Worm (Caenorhabditis elegans) whole organism, late embryonic: ENCODE results near the gene ctg-2.

Experiments
- fkh-10 ChIP-seq: fragments of 150-350 bp; optimal IDR thresholded peaks from 2 replicates; lab custom pipeline; 2014; ENCODE audit warnings: missing biosample characterization, missing genetic modification reagents, missing genetic modification characterization
- hlh-30 ChIP-seq: sonication (generic microtip); optimal IDR thresholded peaks from 2 replicates; lab custom pipeline; 2017; ENCODE audit warnings: antibody characterized with exemption, missing genetic modification characterization, missing compliant biosample characterization; ENCODE audit not compliant: insufficient read depth

DNA sequence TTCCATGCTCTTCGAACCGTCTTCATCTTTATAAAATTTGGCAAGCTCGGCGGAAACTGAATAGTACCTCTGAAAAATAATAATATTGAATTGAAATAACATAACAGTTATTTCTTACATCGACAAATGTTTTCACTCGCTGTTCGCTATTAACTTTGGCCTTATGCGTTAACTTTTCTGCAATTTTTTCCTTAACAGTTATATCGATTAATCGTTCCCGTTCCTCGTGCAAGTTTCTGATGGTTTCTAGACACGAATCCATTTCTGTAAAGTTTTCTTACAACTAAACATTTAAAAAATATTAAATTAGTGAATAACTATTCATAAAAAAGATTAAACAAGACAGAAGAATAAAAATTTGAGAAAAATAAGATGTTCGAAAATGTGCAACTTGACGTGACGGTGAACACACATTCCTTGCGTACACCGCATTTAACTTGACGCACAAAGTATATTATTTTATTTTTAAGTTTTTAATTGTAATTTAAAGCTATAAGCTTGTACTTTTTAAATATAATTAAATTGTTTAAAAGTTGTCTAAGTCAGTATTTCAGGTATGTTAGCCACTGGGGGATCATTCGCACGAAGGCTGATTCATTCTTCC is 10.4 kb downstream of the ctg-2 start, which contains the start of the genes prp-9 and mrps-18B:
- TF ChIP-seq hlh-30 (tag; lab: Kevin White, UChicago): no peak
- TF ChIP-seq fkh-10 (GFP tag; lab: Kevin White, UChicago): no peak
